Worm (Caenorhabditis elegans): ENCODE data around the gene C53C7.3.

The C53C7.3 gene

ce11 chrX:13034333-13034732, 14.0 kb upstream of the C53C7.3 start:
- no peak for TF ChIP-seq nhr-12 (tag; optimal IDR thresholded peaks at IDR 0.05)
- no peak for TF ChIP-seq ama-1 (optimal IDR thresholded peaks at IDR 0.05)
- no peak for TF ChIP-seq unc-62 (GFP tag; optimal IDR thresholded peaks at IDR 0.05)

- TF ChIP-seq elt-2 (tag; optimal IDR thresholded peaks at IDR 0.05) (peak; percentile 54), fos-1 (tag; optimal IDR thresholded peaks at IDR 0.05) (no peak), nhr-12 (tag; optimal IDR thresholded peaks at IDR 0.05) (no peak), elt-1 (tag; optimal IDR thresholded peaks at IDR 0.05) (no peak), pha-4 (tag; optimal IDR thresholded peaks at IDR 0.05) (peak; percentile 48), egl-5 (tag; optimal IDR thresholded peaks at IDR 0.05) (no peak), nhr-25 (tag; optimal IDR thresholded peaks at IDR 0.05) (peak; percentile 40), hmg-11 (tag; optimal IDR thresholded peaks at IDR 0.05) (peak; percentile 20), nfya-1 (tag; optimal IDR thresholded peaks at IDR 0.05; ENCODE audit: insufficient read depth) (peak; percentile 29), nhr-43 (tag; optimal IDR thresholded peaks at IDR 0.05; ENCODE audit: poor library complexity, severe bottlenecking) (peak; percentile 76), aly-2 (tag; optimal IDR thresholded peaks at IDR 0.05) (no peak), lsy-12 (tag; optimal IDR thresholded peaks at IDR 0.05) (peak; percentile 79), ceh-28 (tag; optimal IDR thresholded peaks at IDR 0.05) (no peak), ZK546.5 (tag; optimal IDR thresholded peaks at IDR 0.05) (no peak), egl-27 (tag; optimal IDR thresholded peaks at IDR 0.05) (no peak)
Observed at ce11 chrX:13038791-13039190, 9.6 kb upstream of the C53C7.3 start.

- TF ChIP-seq daf-12 (tag; optimal IDR thresholded peaks at IDR 0.05) (no peak), ama-1 (optimal IDR thresholded peaks at IDR 0.05) (no peak), nhr-43 (tag; optimal IDR thresholded peaks at IDR 0.05; ENCODE audit: poor library complexity, severe bottlenecking) (no peak), nfya-1 (tag; optimal IDR thresholded peaks at IDR 0.05; ENCODE audit: insufficient read depth) (no peak), ceh-28 (tag; optimal IDR thresholded peaks at IDR 0.05) (no peak), nhr-23 (tag; optimal IDR thresholded peaks at IDR 0.05) (no peak), R02D3.7 (tag; optimal IDR thresholded peaks at IDR 0.05) (no peak), unc-62 (GFP tag; optimal IDR thresholded peaks at IDR 0.05) (no peak), ztf-11 (tag; optimal IDR thresholded peaks at IDR 0.05) (no peak), nhr-11 (tag; optimal IDR thresholded peaks at IDR 0.05) (no peak), nhr-12 (tag; optimal IDR thresholded peaks at IDR 0.05) (no peak), ceh-9 (tag; optimal IDR thresholded peaks at IDR 0.05) (no peak), pha-4 (tag; optimal IDR thresholded peaks at IDR 0.05) (no peak), mdl-1 (tag; optimal IDR thresholded peaks at IDR 0.05) (no peak), nhr-25 (tag; optimal IDR thresholded peaks at IDR 0.05) (no peak)
Observed at ce11 chrX:13041830-13042229, 6.5 kb upstream of the C53C7.3 start.

DNA sequence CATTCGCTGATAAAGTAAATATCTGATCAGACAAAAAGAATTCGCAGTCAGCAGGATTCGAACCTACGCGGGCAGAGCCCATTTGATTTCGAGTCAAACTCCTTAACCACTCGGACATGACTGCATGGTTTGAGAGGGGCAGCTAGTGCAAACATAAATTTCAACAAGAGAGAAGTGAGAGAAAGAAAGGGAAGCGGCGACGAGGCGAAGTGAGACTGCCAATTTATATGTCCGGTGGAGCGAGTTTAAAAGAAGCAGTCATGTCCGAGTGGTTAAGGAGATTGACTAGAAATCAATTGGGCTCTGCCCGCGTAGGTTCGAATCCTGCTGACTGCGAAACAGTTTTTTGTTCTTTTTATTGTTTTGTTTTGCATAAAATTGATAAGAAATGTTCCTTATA, 2.0 kb upstream of the C53C7.3 start:
- TF ChIP-seq nfya-1 (tag; optimal IDR thresholded peaks at IDR 0.05; ENCODE audit: insufficient read depth) (peak; percentile 79), tbx-2 (tag; optimal IDR thresholded peaks at IDR 0.05) (peak; percentile 80), unc-62 (GFP tag; optimal IDR thresholded peaks at IDR 0.05) (peak; percentile 61), nhr-77 (tag; optimal IDR thresholded peaks at IDR 0.05) (peak; percentile 30), lin-39 (tag; optimal IDR thresholded peaks at IDR 0.05) (peak; percentile 78), egl-5 (tag; optimal IDR thresholded peaks at IDR 0.05) (peak; percentile 64), elt-2 (tag; optimal IDR thresholded peaks at IDR 0.05) (peak; percentile 69), pqm-1 (tag; optimal IDR thresholded peaks at IDR 0.05) (peak; percentile 51), eor-1 (tag; optimal IDR thresholded peaks at IDR 0.05) (peak in 1 of 2 experiments; percentile 46), nhr-23 (tag; optimal IDR thresholded peaks at IDR 0.05) (peak; percentile 15), lin-15B (tag; optimal IDR thresholded peaks at IDR 0.05) (peak; percentile 19), hmg-11 (tag; optimal IDR thresholded peaks at IDR 0.05) (peak; percentile 93), sea-2 (GFP tag; optimal IDR thresholded peaks at IDR 0.05) (peak; percentile 76), nhr-11 (tag; optimal IDR thresholded peaks at IDR 0.05) (peak; percentile 54), R02D3.7 (tag; optimal IDR thresholded peaks at IDR 0.05) (peak; percentile 67), elt-3 (tag; optimal IDR thresholded peaks at IDR 0.05) (peak in 1 of 3 experiments; percentile 49), ztf-4 (tag; optimal IDR thresholded peaks at IDR 0.05) (peak; percentile 46), nhr-25 (tag; optimal IDR thresholded peaks at IDR 0.05) (peak; percentile 33), pha-4 (tag; optimal IDR thresholded peaks at IDR 0.05) (peak; percentile 68), jun-1 (tag; optimal IDR thresholded peaks at IDR 0.05) (peak; percentile 93), ceh-28 (tag; optimal IDR thresholded peaks at IDR 0.05) (peak; percentile 81), lsy-12 (tag; optimal IDR thresholded peaks at IDR 0.05) (peak; percentile 75), ceh-82 (tag; optimal IDR thresholded peaks at IDR 0.05) (peak; percentile 89), mml-1 (tag; optimal IDR thresholded peaks at IDR 0.05) (peak; percentile 47), skn-1 (tag; optimal IDR thresholded peaks at IDR 0.05) (peak; percentile 90), nhr-43 (tag; optimal IDR thresholded peaks at IDR 0.05; ENCODE audit: poor library complexity, severe bottlenecking) (peak; percentile 82)
